Worm (Caenorhabditis elegans): ENCODE data around the gene F57A8.6.

DNA sequence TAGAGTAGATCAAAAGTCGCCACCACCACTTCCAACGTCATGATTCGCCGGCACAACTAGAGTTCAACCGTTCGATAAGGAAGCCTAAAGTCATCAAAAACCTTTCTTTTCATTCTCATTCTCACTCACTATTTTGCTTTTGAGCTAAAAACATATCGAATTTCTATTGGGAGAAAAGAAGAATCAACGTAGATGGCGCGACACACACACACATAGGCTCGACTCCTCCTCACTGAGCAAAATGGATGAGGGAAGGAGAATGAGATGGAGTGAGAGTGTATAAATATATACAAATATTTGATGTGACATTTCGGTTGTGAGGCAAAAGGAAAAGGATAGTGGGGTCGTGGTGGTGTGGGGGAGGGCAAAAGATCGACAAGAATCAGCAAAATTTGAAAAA, 29.0 kb downstream of the F57A8.6 start:
- no peak for TF ChIP-seq snpc-4 (tag; optimal IDR thresholded peaks at IDR 0.05)
- no peak for TF ChIP-seq sma-9 (GFP tag; optimal IDR thresholded peaks at IDR 0.05)
- no peak for TF ChIP-seq sma-9 (tag; optimal IDR thresholded peaks at IDR 0.05)
- TF ChIP-seq nhr-10 (tag; optimal IDR thresholded peaks at IDR 0.05), result no peak
- TF ChIP-seq fos-1 (tag; optimal IDR thresholded peaks at IDR 0.05), result no peak
- TF ChIP-seq elt-1 (tag; optimal IDR thresholded peaks at IDR 0.05), result no peak
